Worm (Caenorhabditis elegans): ENCODE measurements around the gene sprr-3.

Gene sprr-3

ce11 chrIV:2552855-2553254 lies 10.8 kb downstream of the sprr-3 start:
- no peak for TF ChIP-seq W03F9.2 (tag; optimal IDR thresholded peaks at IDR 0.05)
- TF ChIP-seq him-1 (tag; optimal IDR thresholded peaks at IDR 0.05): no peak
- TF ChIP-seq dao-5 (tag; optimal IDR thresholded peaks at IDR 0.05): no peak

- no peak for TF ChIP-seq W03F9.2 (tag; optimal IDR thresholded peaks at IDR 0.05)
- TF ChIP-seq dao-5 (tag; optimal IDR thresholded peaks at IDR 0.05): no peak
- no peak for TF ChIP-seq him-1 (tag; optimal IDR thresholded peaks at IDR 0.05)
Measured at ce11 chrIV:2556211-2556610, 14.1 kb downstream of the sprr-3 start.

ce11 chrIV:2561358-2561757 lies 19.3 kb downstream of the sprr-3 start, which contains the start of gene Y69A2AR.46:
TSS of gene Y69A2AR.46 (plus strand) at chrIV:2561658.
- no peak for TF ChIP-seq dao-5 (tag; optimal IDR thresholded peaks at IDR 0.05)
- no peak for TF ChIP-seq W03F9.2 (tag; optimal IDR thresholded peaks at IDR 0.05)
- TF ChIP-seq him-1 (tag; optimal IDR thresholded peaks at IDR 0.05): no peak

- no peak for TF ChIP-seq him-1 (tag; optimal IDR thresholded peaks at IDR 0.05)
- TF ChIP-seq dao-5 (tag; optimal IDR thresholded peaks at IDR 0.05): no peak
- no peak for TF ChIP-seq W03F9.2 (tag; optimal IDR thresholded peaks at IDR 0.05)
Measured at ce11 chrIV:2562071-2562470, 20.0 kb downstream of the sprr-3 start, which contains the start of gene Y69A2AR.50. TSS of gene Y69A2AR.50 (plus strand) at chrIV:2562371.

ce11 chrIV:2563969-2564368 lies 21.9 kb downstream of the sprr-3 start, which contains the start of gene Y69A2AR.24:
TSS of gene Y69A2AR.24 (minus strand) at chrIV:2564069.
- no peak for TF ChIP-seq W03F9.2 (tag; optimal IDR thresholded peaks at IDR 0.05)

ce11 chrIV:2568267-2568666 lies 26.2 kb downstream of the sprr-3 start, which contains the start of the genes Y69A2AR.25 and Y69A2AR.12:
TSS of gene Y69A2AR.25 (minus strand) at chrIV:2568367.
TSS of gene Y69A2AR.12 (plus strand) at chrIV:2568614.
- TF ChIP-seq dao-5 (tag; optimal IDR thresholded peaks at IDR 0.05) (no peak), W03F9.2 (tag; optimal IDR thresholded peaks at IDR 0.05) (no peak), him-1 (tag; optimal IDR thresholded peaks at IDR 0.05) (no peak)

- TF ChIP-seq him-1 (tag; optimal IDR thresholded peaks at IDR 0.05) (no peak), dao-5 (tag; optimal IDR thresholded peaks at IDR 0.05) (no peak), W03F9.2 (tag; optimal IDR thresholded peaks at IDR 0.05) (no peak)
Measured at ce11 chrIV:2572107-2572506, 30.0 kb downstream of the sprr-3 start, which contains the start of gene Y69A2AR.51. TSS of gene Y69A2AR.51 (plus strand) at chrIV:2572407.

- TF ChIP-seq him-1 (tag; optimal IDR thresholded peaks at IDR 0.05) (no peak), W03F9.2 (tag; optimal IDR thresholded peaks at IDR 0.05) (no peak), dao-5 (tag; optimal IDR thresholded peaks at IDR 0.05) (no peak)
Measured at ce11 chrIV:2573122-2573521, 31.0 kb downstream of the sprr-3 start.

- no peak for TF ChIP-seq dao-5 (tag; optimal IDR thresholded peaks at IDR 0.05)
- no peak for TF ChIP-seq W03F9.2 (tag; optimal IDR thresholded peaks at IDR 0.05)
- TF ChIP-seq him-1 (tag; optimal IDR thresholded peaks at IDR 0.05): no peak
Measured at ce11 chrIV:2581483-2581882, 39.4 kb downstream of the sprr-3 start, which contains the start of gene nhr-242. TSS of gene nhr-242 (minus strand) at chrIV:2581583.

ce11 chrIV:2597417-2597816 lies 55.3 kb downstream of the sprr-3 start, which contains the start of gene Y69A2AR.47:
TSS of gene Y69A2AR.47 (plus strand) at chrIV:2597717.
- TF ChIP-seq dao-5 (tag; optimal IDR thresholded peaks at IDR 0.05) (no peak), W03F9.2 (tag; optimal IDR thresholded peaks at IDR 0.05) (no peak), him-1 (tag; optimal IDR thresholded peaks at IDR 0.05) (no peak)
